Worm (Caenorhabditis elegans) whole organism, midembryonic: ENCODE measurements around the gene flp-6.

Experiments
- klf-2 ChIP-seq: fragments of 200-800 bp; sonication (Bioruptor generic); conservative IDR thresholded peaks from 2 replicates; pipeline ENCODE4 v1.3.6; 2022; ENCODE audit warnings: missing genetic modification reagents, missing genetic modification characterization, missing compliant biosample characterization
- ref-1 ChIP-seq: fragments of 200-800 bp; sonication (Bioruptor generic); conservative IDR thresholded peaks from 2 replicates; pipeline ENCODE4 v1.3.6; 2022; ENCODE audit warnings: missing genetic modification reagents, missing genetic modification characterization, missing compliant biosample characterization

ce11 chrV:9489411-9489810, 17.6 kb downstream of the flp-6 start, which contains the start of gene K06A4.10:
- TF ChIP-seq ref-1 (GFP tag; lab: Robert Waterston, UW): no peak
- TF ChIP-seq klf-2 (GFP tag; lab: Robert Waterston, UW): no peak
